Worm (Caenorhabditis elegans) whole organism, young adult: ENCODE results near the gene Y45F10D.14.

ENCODE experiments used
- F23B12.7 ChIP-seq: sonication (generic microtip); optimal IDR thresholded peaks from 2 replicates; lab custom pipeline; 2017; ENCODE audit warnings: missing genetic modification characterization, mild to moderate bottlenecking, missing compliant biosample characterization, antibody characterized with exemption, moderate library complexity; ENCODE audit not compliant: insufficient read depth
- Y56A3A.18 ChIP-seq: fragments of 200-800 bp; sonication (Bioruptor generic); IDR thresholded peaks from 2 replicates; pipeline ENCODE4 v1.3.6; 2022; ENCODE audit warnings: missing genetic modification reagents, missing genetic modification characterization, missing compliant biosample characterization
- Y79H2A.3 ChIP-seq: fragments of 200-800 bp; sonication (Bioruptor generic); conservative IDR thresholded peaks from 2 replicates; pipeline ENCODE4 v1.3.6; 2022; ENCODE audit warnings: missing genetic modification reagents, missing genetic modification characterization, missing compliant biosample characterization
- Y95B8A.8 ChIP-seq: fragments of 200-800 bp; sonication (Bioruptor generic); IDR thresholded peaks from 2 replicates; pipeline ENCODE4 v1.3.6; 2022; ENCODE audit warnings: missing genetic modification reagents, missing genetic modification characterization, missing compliant biosample characterization
- ZK185.1 ChIP-seq: sonication (generic microtip); optimal IDR thresholded peaks from 2 replicates; lab custom pipeline; 2016; ENCODE audit warnings: mild to moderate bottlenecking, missing genetic modification characterization, missing compliant biosample characterization; ENCODE audit not compliant: poor library complexity, severe bottlenecking
- akir-1 ChIP-seq: fragments of 200-800 bp; sonication (Bioruptor generic); optimal IDR thresholded peaks from 2 replicates; lab custom pipeline; 2018; ENCODE audit warnings: mild to moderate bottlenecking, missing genetic modification characterization, moderate library complexity, missing compliant biosample characterization
- aptf-2 ChIP-seq: fragments of 200-800 bp; sonication (Bioruptor generic); conservative IDR thresholded peaks from 2 replicates; pipeline ENCODE4 v1.3.6; 2022; ENCODE audit warnings: missing genetic modification reagents, missing genetic modification characterization, missing compliant biosample characterization
- attf-3 ChIP-seq: fragments of 200-800 bp; sonication (Bioruptor generic); conservative IDR thresholded peaks from 2 replicates; pipeline ENCODE4 v1.3.6; 2022; ENCODE audit warnings: missing genetic modification reagents, missing genetic modification characterization, missing compliant biosample characterization
- attf-6 ChIP-seq: fragments of 200-800 bp; sonication (Bioruptor generic); IDR thresholded peaks from 2 replicates; pipeline ENCODE4 v1.3.6; 2022; ENCODE audit warnings: missing genetic modification reagents, missing genetic modification characterization, missing compliant biosample characterization
- ccch-3 ChIP-seq: fragments of 200-800 bp; sonication (Bioruptor generic); optimal IDR thresholded peaks from 2 replicates; lab custom pipeline; 2018; ENCODE audit warnings: mild to moderate bottlenecking, missing genetic modification characterization, missing compliant biosample characterization
- cebp-1 ChIP-seq, 2 experiments: fragments of 200-800 bp in 1 of 2; sonication (Bioruptor generic) in 1 of 2; sonication (generic microtip) in 1 of 2; IDR thresholded peaks in 1 of 2; optimal IDR thresholded peaks in 1 of 2; 2 replicates each; pipeline versions ENCODE4 v1.3.6 to Lab custom; 2017 to 2022; ENCODE audit warnings: missing compliant biosample characterization in 2 of 2, missing genetic modification characterization in 2 of 2, mild to moderate bottlenecking in 1 of 2, missing genetic modification reagents in 1 of 2, moderate library complexity in 1 of 2
- ceh-100 ChIP-seq: fragments of 200-800 bp; sonication (Bioruptor generic); IDR thresholded peaks from 2 replicates; pipeline ENCODE4 v1.3.6; 2022; ENCODE audit warnings: missing genetic modification reagents, missing genetic modification characterization, missing compliant biosample characterization
- ceh-79 ChIP-seq: sonication (generic microtip); optimal IDR thresholded peaks from 2 replicates; lab custom pipeline; 2017; ENCODE audit warnings: mild to moderate bottlenecking, missing genetic modification characterization, missing compliant biosample characterization
- dpff-1 ChIP-seq: sonication (generic microtip); optimal IDR thresholded peaks from 2 replicates; lab custom pipeline; 2017; ENCODE audit warnings: mild to moderate bottlenecking, missing genetic modification characterization, missing compliant biosample characterization
- dpl-1 ChIP-seq: fragments of 150-350 bp; optimal IDR thresholded peaks from 2 replicates; lab custom pipeline; 2014; ENCODE audit warnings: missing biosample characterization, missing genetic modification reagents, missing genetic modification characterization
- egl-18 ChIP-seq: fragments of 200-800 bp; sonication (Bioruptor generic); IDR thresholded peaks from 2 replicates; pipeline ENCODE4 v1.3.6; 2022; ENCODE audit warnings: missing genetic modification reagents, missing genetic modification characterization, missing compliant biosample characterization
- hlh-26 ChIP-seq: fragments of 200-800 bp; sonication (Bioruptor generic); conservative IDR thresholded peaks from 2 replicates; pipeline ENCODE4 v1.3.6; 2022; ENCODE audit warnings: missing genetic modification reagents, missing genetic modification characterization, missing compliant biosample characterization
- let-607 ChIP-seq, 2 experiments: fragments of 200-800 bp in 1 of 2; sonication (Bioruptor generic) in 1 of 2; sonication (generic microtip) in 1 of 2; optimal IDR thresholded peaks; 2 replicates each; lab custom pipeline; 2016 to 2018; ENCODE audit warnings: mild to moderate bottlenecking in 2 of 2, missing compliant biosample characterization in 2 of 2, missing genetic modification characterization in 2 of 2, moderate library complexity in 2 of 2, missing genotype in 1 of 2
- lir-1 ChIP-seq: fragments of 200-800 bp; sonication (Bioruptor generic); conservative IDR thresholded peaks from 2 replicates; pipeline ENCODE4 v1.3.6; 2022; ENCODE audit warnings: missing genetic modification reagents, missing genetic modification characterization, missing compliant biosample characterization
- lsl-1 ChIP-seq: fragments of 200-800 bp; sonication (Bioruptor generic); optimal IDR thresholded peaks from 2 replicates; lab custom pipeline; 2018; ENCODE audit warnings: mild to moderate bottlenecking, missing genetic modification characterization, moderate library complexity, missing compliant biosample characterization
- madf-10 ChIP-seq: sonication (generic microtip); optimal IDR thresholded peaks from 2 replicates; lab custom pipeline; 2016; ENCODE audit warnings: mild to moderate bottlenecking, missing genetic modification characterization, missing compliant biosample characterization
- madf-3 ChIP-seq: fragments of 200-800 bp; sonication (Bioruptor generic); IDR thresholded peaks from 2 replicates; pipeline ENCODE4 v1.3.6; 2022; ENCODE audit warnings: missing genetic modification reagents, missing genetic modification characterization, missing compliant biosample characterization
- mcd-1 ChIP-seq: fragments of 200-800 bp; sonication (Bioruptor generic); IDR thresholded peaks from 2 replicates; pipeline ENCODE4 v1.3.6; 2022; ENCODE audit warnings: missing genetic modification reagents, missing genetic modification characterization, missing compliant biosample characterization
- mes-4 ChIP-seq: sonication (generic microtip); optimal IDR thresholded peaks from 2 replicates; lab custom pipeline; 2016; ENCODE audit warnings: missing genotype, missing genetic modification characterization, missing compliant biosample characterization
- nhr-27 ChIP-seq: fragments of 200-800 bp; sonication (Bioruptor generic); optimal IDR thresholded peaks from 2 replicates; lab custom pipeline; 2018; ENCODE audit warnings: mild to moderate bottlenecking, missing genetic modification characterization, moderate library complexity, missing compliant biosample characterization
- nhr-80 ChIP-seq: sonication (generic microtip); optimal IDR thresholded peaks from 2 replicates; lab custom pipeline; 2016; ENCODE audit warnings: missing genetic modification characterization, missing compliant biosample characterization
- repo-1 ChIP-seq: sonication (generic microtip); optimal IDR thresholded peaks from 2 replicates; lab custom pipeline; 2017; ENCODE audit warnings: mild to moderate bottlenecking, missing genetic modification characterization, missing compliant biosample characterization
- snpc-1.1 ChIP-seq: sonication (generic microtip); optimal IDR thresholded peaks from 2 replicates; lab custom pipeline; 2017; ENCODE audit warnings: missing genetic modification characterization, mild to moderate bottlenecking, missing compliant biosample characterization, antibody characterized with exemption, moderate library complexity, missing genotype, missing genetic modification reagents; ENCODE audit not compliant: insufficient read depth
- snpc-1.3 ChIP-seq: sonication (generic microtip); optimal IDR thresholded peaks from 2 replicates; lab custom pipeline; 2017; ENCODE audit warnings: missing genetic modification characterization, mild to moderate bottlenecking, missing compliant biosample characterization, antibody characterized with exemption, moderate library complexity, missing genotype, missing genetic modification reagents; ENCODE audit not compliant: insufficient read depth
- snpc-3.4 ChIP-seq: sonication (generic microtip); optimal IDR thresholded peaks from 2 replicates; lab custom pipeline; 2017; ENCODE audit warnings: missing genetic modification characterization, mild to moderate bottlenecking, missing compliant biosample characterization, antibody characterized with exemption, moderate library complexity, missing genotype, missing genetic modification reagents
- snpc-4 ChIP-seq, 5 experiments: fragments of 150-350 bp in 1 of 5; sonication (generic microtip) in 4 of 5; optimal IDR thresholded peaks; 2 replicates each; lab custom pipeline; 2014 to 2018; ENCODE audit warnings: missing genetic modification characterization in 5 of 5, missing biosample characterization in 3 of 5, antibody characterized with exemption in 2 of 5, mild to moderate bottlenecking in 2 of 5, missing compliant biosample characterization in 2 of 5, missing genotype in 2 of 5, moderate library complexity in 2 of 5, missing genetic modification reagents in 1 of 5
- somi-1 ChIP-seq: fragments of 200-800 bp; sonication (Bioruptor generic); optimal IDR thresholded peaks from 2 replicates; lab custom pipeline; 2018; ENCODE audit warnings: mild to moderate bottlenecking, missing genetic modification characterization, missing compliant biosample characterization
- sptf-2 ChIP-seq: fragments of 200-800 bp; sonication (Bioruptor generic); optimal IDR thresholded peaks from 2 replicates; lab custom pipeline; 2018; ENCODE audit warnings: mild to moderate bottlenecking, missing genetic modification characterization, missing compliant biosample characterization

The Y45F10D.14 gene

DNA sequence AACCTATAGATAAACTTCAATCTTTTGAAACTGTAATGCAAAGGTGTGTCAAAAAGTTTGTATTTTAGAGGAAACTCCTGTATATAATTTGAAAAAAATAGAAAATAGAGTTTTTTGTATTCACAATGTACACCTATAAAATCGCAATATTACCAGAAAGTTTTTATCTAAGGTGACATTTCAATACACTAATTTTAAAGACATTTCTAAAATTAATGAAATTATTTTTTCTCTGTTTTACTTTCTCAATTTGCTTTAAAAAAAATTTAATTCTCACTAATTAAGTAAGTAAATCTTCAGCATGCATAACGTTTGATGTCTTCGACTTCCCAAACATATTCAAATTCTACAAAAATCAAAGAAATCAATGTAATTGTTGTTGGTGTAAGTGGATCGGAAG is 20.0 kb upstream of the Y45F10D.14 start, which contains the start of gene rga-5:
Gene rga-5, plus strand, starts transcription at position 301 of the 400 bp plus-strand sequence.
- no peak for TF ChIP-seq ceh-79 (tag; lab: Kevin White, UChicago)
- no peak for TF ChIP-seq mes-4 (tag; lab: Kevin White, UChicago)
- TF ChIP-seq lsl-1 (GFP tag; lab: Kevin White, UChicago): no peak
- TF ChIP-seq mcd-1: no peak
- no peak for TF ChIP-seq attf-3 (GFP tag; lab: Robert Waterston, UW)
- no peak for TF ChIP-seq cebp-1 (GFP tag; IDR thresholded peaks at IDR 0.05; lab: Robert Waterston, UW)
- no peak for TF ChIP-seq cebp-1 (tag; optimal IDR thresholded peaks at IDR 0.05; lab: Kevin White, UChicago)
- TF ChIP-seq hlh-26 (GFP tag; lab: Robert Waterston, UW): no peak
- no peak for TF ChIP-seq akir-1
- no peak for TF ChIP-seq aptf-2
- no peak for TF ChIP-seq attf-6 (GFP tag; lab: Robert Waterston, UW)
- no peak for TF ChIP-seq repo-1 (tag; lab: Kevin White, UChicago)
- no peak for TF ChIP-seq Y56A3A.18 (GFP tag; lab: Robert Waterston, UW)
- TF ChIP-seq, all 124 proteins: peak for 0

ce11 chrIV:13826363-13826762 is 18.7 kb upstream of the Y45F10D.14 start:
- TF ChIP-seq snpc-1.3 (tag; lab: Kevin White, UChicago) (no peak), ccch-3 (GFP tag; lab: Kevin White, UChicago) (no peak), lir-1 (GFP tag; lab: Robert Waterston, UW) (no peak), madf-3 (GFP tag; lab: Robert Waterston, UW) (no peak), ZK185.1 (tag; lab: Kevin White, UChicago) (peak; percentile 7), nhr-27 (tag; lab: Kevin White, UChicago) (no peak), mcd-1 (no peak), somi-1 (GFP tag; lab: Kevin White, UChicago) (peak; percentile 48), let-607 (tag; optimal IDR thresholded peaks at IDR 0.05; lab: Kevin White, UChicago) (no peak), snpc-4 (GFP tag; optimal IDR thresholded peaks at IDR 0.05; lab: Kevin White, UChicago) (no peak), snpc-4 (tag; optimal IDR thresholded peaks at IDR 0.05; lab: Kevin White, UChicago) (peak in 1 of 4 experiments; percentile 10), nhr-80 (peak; percentile 95), F23B12.7 (tag; lab: Kevin White, UChicago) (peak; percentile 22)

DNA sequence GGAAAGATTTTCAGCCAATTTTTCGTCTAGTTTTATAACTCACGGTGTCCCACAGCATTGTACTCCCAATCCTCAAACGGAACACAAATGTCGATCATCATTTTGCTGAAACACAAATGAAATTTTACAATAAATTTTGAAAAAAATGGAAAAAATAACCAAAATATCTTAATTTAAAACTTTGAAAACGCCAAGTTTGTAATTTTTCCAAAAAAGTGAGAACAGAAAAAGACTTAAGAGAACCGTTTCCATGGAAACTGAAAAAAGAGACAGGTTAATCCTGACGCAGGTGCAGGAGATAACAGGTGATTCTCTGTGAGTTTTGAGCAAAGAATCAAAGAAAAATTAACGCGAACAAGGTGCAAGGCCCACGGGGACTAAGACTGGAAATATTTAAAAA is 13.2 kb upstream of the Y45F10D.14 start, which contains the start of gene Y45F10D.15:
Gene Y45F10D.15, minus strand, starts transcription at position 101 of the 400 bp plus-strand sequence.
- TF ChIP-seq ceh-100 (no peak), madf-10 (tag; lab: Kevin White, UChicago) (no peak), egl-18 (GFP tag; lab: Robert Waterston, UW) (no peak), Y56A3A.18 (GFP tag; lab: Robert Waterston, UW) (no peak), dpl-1 (GFP tag; lab: Kevin White, UChicago) (no peak), Y79H2A.3 (GFP tag; lab: Robert Waterston, UW) (no peak), akir-1 (no peak), dpff-1 (no peak), Y95B8A.8 (GFP tag; lab: Robert Waterston, UW) (no peak), sptf-2 (GFP tag; lab: Kevin White, UChicago) (no peak)
- TF ChIP-seq, all 124 proteins: peak for 0

- TF ChIP-seq snpc-4 (GFP tag; optimal IDR thresholded peaks at IDR 0.05; lab: Kevin White, UChicago): peak; percentile 83
- peak; percentile 71 to 97 (median 92) for TF ChIP-seq snpc-4 (tag; optimal IDR thresholded peaks at IDR 0.05; lab: Kevin White, UChicago)
- peak; percentile 1 for TF ChIP-seq snpc-3.4 (tag; lab: Kevin White, UChicago)
- TF ChIP-seq snpc-1.1 (tag; lab: Kevin White, UChicago): peak; percentile 58
- peak; percentile 92; the same call in 1 of the 2 replicates for TF ChIP-seq attf-6 (GFP tag; lab: Robert Waterston, UW)
Measured at ce11 chrIV:13814477-13814876, 6.9 kb upstream of the Y45F10D.14 start.
